Worm (Caenorhabditis elegans) whole organism, young adult: ENCODE measurements around the gene Y54F10AM.11.

Experiments
- C06A6.2 ChIP-seq: fragments of 200-800 bp; sonication (Bioruptor generic); conservative IDR thresholded peaks from 2 replicates; pipeline ENCODE4 v1.3.6; 2022; ENCODE audit warnings: missing genetic modification characterization, missing compliant biosample characterization
- D2030.7 ChIP-seq: fragments of 200-800 bp; sonication (Bioruptor generic); IDR thresholded peaks from 2 replicates; pipeline ENCODE4 v1.3.6; 2022; ENCODE audit warnings: missing genetic modification reagents, missing genetic modification characterization, missing compliant biosample characterization
- F10E7.11 ChIP-seq: sonication (generic microtip); optimal IDR thresholded peaks from 2 replicates; lab custom pipeline; 2017; ENCODE audit warnings: mild to moderate bottlenecking, missing genetic modification characterization, moderate library complexity, missing compliant biosample characterization
- F33H1.4 ChIP-seq: fragments of 200-800 bp; sonication (Bioruptor generic); IDR thresholded peaks from 2 replicates; pipeline ENCODE4 v1.3.6; 2022; ENCODE audit warnings: missing genetic modification reagents, missing genetic modification characterization, missing compliant biosample characterization
- F37B4.10 ChIP-seq: fragments of 200-800 bp; sonication (Bioruptor generic); IDR thresholded peaks from 2 replicates; pipeline ENCODE4 v1.3.6; 2022; ENCODE audit warnings: missing genetic modification characterization, missing compliant biosample characterization
- K11D2.4 ChIP-seq: fragments of 200-800 bp; sonication (Bioruptor generic); IDR thresholded peaks from 2 replicates; pipeline ENCODE4 v1.3.6; 2022; ENCODE audit warnings: missing genetic modification reagents, missing genetic modification characterization, missing compliant biosample characterization
- T07F8.4 ChIP-seq: sonication (generic microtip); optimal IDR thresholded peaks from 2 replicates; lab custom pipeline; 2016; ENCODE audit warnings: mild to moderate bottlenecking, missing genetic modification characterization, moderate library complexity, missing compliant biosample characterization
- Y53G8AR.9 ChIP-seq: fragments of 200-800 bp; sonication (Bioruptor generic); conservative IDR thresholded peaks from 2 replicates; pipeline ENCODE4 v1.3.6; 2022; ENCODE audit warnings: missing genetic modification reagents, missing genetic modification characterization, missing compliant biosample characterization
- Y56A3A.18 ChIP-seq: fragments of 200-800 bp; sonication (Bioruptor generic); IDR thresholded peaks from 2 replicates; pipeline ENCODE4 v1.3.6; 2022; ENCODE audit warnings: missing genetic modification reagents, missing genetic modification characterization, missing compliant biosample characterization
- athp-1 ChIP-seq: sonication (generic microtip); optimal IDR thresholded peaks from 2 replicates; lab custom pipeline; 2017; ENCODE audit warnings: mild to moderate bottlenecking, missing genetic modification characterization, missing compliant biosample characterization
- bed-1 ChIP-seq: fragments of 200-800 bp; sonication (Bioruptor generic); IDR thresholded peaks from 2 replicates; pipeline ENCODE4 v1.3.6; 2022; ENCODE audit warnings: missing genetic modification reagents, missing genetic modification characterization, missing compliant biosample characterization
- bed-2 ChIP-seq: fragments of 200-800 bp; sonication (Bioruptor generic); IDR thresholded peaks from 2 replicates; pipeline ENCODE4 v1.3.6; 2022; ENCODE audit warnings: missing genetic modification reagents, missing genetic modification characterization, missing compliant biosample characterization
- ceh-100 ChIP-seq: fragments of 200-800 bp; sonication (Bioruptor generic); IDR thresholded peaks from 2 replicates; pipeline ENCODE4 v1.3.6; 2022; ENCODE audit warnings: missing genetic modification reagents, missing genetic modification characterization, missing compliant biosample characterization
- ceh-40 ChIP-seq: fragments of 200-800 bp; sonication (Bioruptor generic); IDR thresholded peaks from 2 replicates; pipeline ENCODE4 v1.3.6; 2022; ENCODE audit warnings: missing genetic modification characterization, missing compliant biosample characterization
- chd-7 ChIP-seq: sonication (generic microtip); optimal IDR thresholded peaks from 2 replicates; lab custom pipeline; 2016; ENCODE audit warnings: mild to moderate bottlenecking, missing genetic modification characterization, moderate library complexity, missing compliant biosample characterization
- die-1 ChIP-seq: sonication (generic microtip); optimal IDR thresholded peaks from 2 replicates; lab custom pipeline; 2016; ENCODE audit warnings: missing genotype, mild to moderate bottlenecking, missing genetic modification characterization, missing compliant biosample characterization
- dox-1 ChIP-seq: fragments of 200-800 bp; sonication (Bioruptor generic); IDR thresholded peaks from 2 replicates; pipeline ENCODE4 v1.3.6; 2022; ENCODE audit warnings: missing genetic modification reagents, missing genetic modification characterization, missing compliant biosample characterization
- egl-18 ChIP-seq: fragments of 200-800 bp; sonication (Bioruptor generic); IDR thresholded peaks from 2 replicates; pipeline ENCODE4 v1.3.6; 2022; ENCODE audit warnings: missing genetic modification reagents, missing genetic modification characterization, missing compliant biosample characterization
- gei-17 ChIP-seq: fragments of 200-800 bp; sonication (Bioruptor generic); optimal IDR thresholded peaks from 2 replicates; lab custom pipeline; 2018; ENCODE audit warnings: mild to moderate bottlenecking, missing genetic modification characterization, missing compliant biosample characterization
- hlh-12 ChIP-seq: sonication (generic microtip); optimal IDR thresholded peaks from 2 replicates; lab custom pipeline; 2016; ENCODE audit warnings: missing genetic modification characterization, missing compliant biosample characterization
- hlh-26 ChIP-seq: fragments of 200-800 bp; sonication (Bioruptor generic); conservative IDR thresholded peaks from 2 replicates; pipeline ENCODE4 v1.3.6; 2022; ENCODE audit warnings: missing genetic modification reagents, missing genetic modification characterization, missing compliant biosample characterization
- hmg-1.2 ChIP-seq: fragments of 200-800 bp; sonication (Bioruptor generic); IDR thresholded peaks from 2 replicates; pipeline ENCODE4 v1.3.6; 2022; ENCODE audit warnings: missing genetic modification reagents, missing genetic modification characterization, missing compliant biosample characterization
- hmg-20 ChIP-seq: fragments of 200-800 bp; sonication (Bioruptor generic); IDR thresholded peaks from 2 replicates; pipeline ENCODE4 v1.3.6; 2022; ENCODE audit warnings: missing genetic modification reagents, missing genetic modification characterization, missing compliant biosample characterization
- hrde-1 ChIP-seq: sonication (generic microtip); optimal IDR thresholded peaks from 2 replicates; lab custom pipeline; 2016; ENCODE audit warnings: missing genetic modification characterization, mild to moderate bottlenecking, missing compliant biosample characterization, moderate library complexity, missing genotype, missing genetic modification reagents, borderline replicate concordance
- hsf-1 ChIP-seq: fragments of 200-800 bp; sonication (Bioruptor generic); IDR thresholded peaks from 2 replicates; pipeline ENCODE4 v1.3.6; 2022; ENCODE audit warnings: missing genetic modification reagents, missing genetic modification characterization, missing compliant biosample characterization
- let-526 ChIP-seq: fragments of 200-800 bp; sonication (Bioruptor generic); IDR thresholded peaks from 2 replicates; pipeline ENCODE4 v1.3.6; 2022; ENCODE audit warnings: missing genetic modification reagents, missing genetic modification characterization, missing compliant biosample characterization
- let-607 ChIP-seq, 2 experiments: fragments of 200-800 bp in 1 of 2; sonication (Bioruptor generic) in 1 of 2; sonication (generic microtip) in 1 of 2; optimal IDR thresholded peaks; 2 replicates each; lab custom pipeline; 2016 to 2018; ENCODE audit warnings: mild to moderate bottlenecking in 2 of 2, missing compliant biosample characterization in 2 of 2, missing genetic modification characterization in 2 of 2, moderate library complexity in 2 of 2, missing genotype in 1 of 2
- madf-6 ChIP-seq: fragments of 200-800 bp; sonication (Bioruptor generic); IDR thresholded peaks from 2 replicates; pipeline ENCODE4 v1.3.6; 2022; ENCODE audit warnings: missing genetic modification reagents, missing genetic modification characterization, missing compliant biosample characterization
- madf-8 ChIP-seq: fragments of 200-800 bp; sonication (Bioruptor generic); conservative IDR thresholded peaks from 2 replicates; pipeline ENCODE4 v1.3.6; 2022; ENCODE audit warnings: missing genetic modification reagents, missing genetic modification characterization, missing compliant biosample characterization
- mcd-1 ChIP-seq: fragments of 200-800 bp; sonication (Bioruptor generic); IDR thresholded peaks from 2 replicates; pipeline ENCODE4 v1.3.6; 2022; ENCODE audit warnings: missing genetic modification reagents, missing genetic modification characterization, missing compliant biosample characterization
- nhr-120 ChIP-seq: fragments of 200-800 bp; sonication (Bioruptor generic); IDR thresholded peaks from 2 replicates; pipeline ENCODE4 v1.3.6; 2022; ENCODE audit warnings: missing genetic modification characterization, missing compliant biosample characterization
- nhr-80 ChIP-seq: sonication (generic microtip); optimal IDR thresholded peaks from 2 replicates; lab custom pipeline; 2016; ENCODE audit warnings: missing genetic modification characterization, missing compliant biosample characterization
- nhr-90 ChIP-seq: sonication (generic microtip); optimal IDR thresholded peaks from 2 replicates; lab custom pipeline; 2016; ENCODE audit warnings: missing genotype, mild to moderate bottlenecking, missing genetic modification characterization, missing compliant biosample characterization
- pbrm-1 ChIP-seq: fragments of 200-800 bp; sonication (Bioruptor generic); IDR thresholded peaks from 2 replicates; pipeline ENCODE4 v1.3.6; 2022; ENCODE audit warnings: missing genetic modification reagents, missing genetic modification characterization, missing compliant biosample characterization
- sea-2 ChIP-seq: fragments of 200-800 bp; sonication (Bioruptor generic); IDR thresholded peaks from 2 replicates; pipeline ENCODE4 v1.3.6; 2022; ENCODE audit warnings: missing genetic modification characterization, missing compliant biosample characterization
- snpc-4 ChIP-seq, 5 experiments: fragments of 150-350 bp in 1 of 5; sonication (generic microtip) in 4 of 5; optimal IDR thresholded peaks; 2 replicates each; lab custom pipeline; 2014 to 2018; ENCODE audit warnings: missing genetic modification characterization in 5 of 5, missing biosample characterization in 3 of 5, antibody characterized with exemption in 2 of 5, mild to moderate bottlenecking in 2 of 5, missing compliant biosample characterization in 2 of 5, missing genotype in 2 of 5, moderate library complexity in 2 of 5, missing genetic modification reagents in 1 of 5
- tbp1 ChIP-seq: fragments of 200-800 bp; sonication (Bioruptor generic); optimal IDR thresholded peaks from 2 replicates; lab custom pipeline; 2018; ENCODE audit warnings: mild to moderate bottlenecking, missing genetic modification characterization, missing compliant biosample characterization
- tlf-1 ChIP-seq: fragments of 200-800 bp; sonication (Bioruptor generic); optimal IDR thresholded peaks from 2 replicates; lab custom pipeline; 2018; ENCODE audit warnings: mild to moderate bottlenecking, missing genetic modification characterization, missing compliant biosample characterization
- xnd-1 ChIP-seq: sonication (generic microtip); optimal IDR thresholded peaks from 2 replicates; lab custom pipeline; 2016; ENCODE audit warnings: missing genotype, missing genetic modification reagents, missing genetic modification characterization, missing compliant biosample characterization
- ztf-26 ChIP-seq: sonication (generic microtip); optimal IDR thresholded peaks from 2 replicates; lab custom pipeline; 2017; ENCODE audit warnings: missing genetic modification characterization, missing compliant biosample characterization
- ztf-28 ChIP-seq: fragments of 200-800 bp; sonication (Bioruptor generic); IDR thresholded peaks from 2 replicates; pipeline ENCODE4 v1.3.6; 2022; ENCODE audit warnings: missing genetic modification reagents, missing genetic modification characterization, missing compliant biosample characterization

The Y54F10AM.11 gene

ce11 chrIII:2596984-2597454 lies 33.2 kb upstream of the Y54F10AM.11 start, which contains the start of gene apb-1 (continued):
- TF ChIP-seq bed-1: no peak
- TF ChIP-seq F37B4.10 (GFP tag; lab: Robert Waterston, UW): no peak
- TF ChIP-seq F10E7.11 (tag; lab: Kevin White, UChicago): no peak
- TF ChIP-seq T07F8.4 (tag; lab: Kevin White, UChicago): no peak
- TF ChIP-seq hmg-20 (GFP tag; lab: Robert Waterston, UW): peak; percentile 88
- peak; percentile 11 for TF ChIP-seq snpc-4 (GFP tag; optimal IDR thresholded peaks at IDR 0.05; lab: Kevin White, UChicago)
- peak; percentile 58 to 79 (median 64) for TF ChIP-seq snpc-4 (tag; optimal IDR thresholded peaks at IDR 0.05; lab: Kevin White, UChicago)
- no peak for TF ChIP-seq hrde-1 (tag; lab: Kevin White, UChicago)
- TF ChIP-seq hlh-26 (GFP tag; lab: Robert Waterston, UW): no peak
- peak; percentile 77 for TF ChIP-seq xnd-1 (tag; lab: Kevin White, UChicago)
- TF ChIP-seq ztf-26: peak; percentile 84
- TF ChIP-seq pbrm-1 (GFP tag; lab: Robert Waterston, UW): peak; percentile 82
- peak; percentile 83 for TF ChIP-seq C06A6.2 (GFP tag; lab: Robert Waterston, UW)
- no peak for TF ChIP-seq bed-2
- TF ChIP-seq tbp1: peak; percentile 61
- no peak for TF ChIP-seq chd-7
- no peak for TF ChIP-seq ceh-40 (GFP tag; lab: Robert Waterston, UW)
- TF ChIP-seq egl-18 (GFP tag; lab: Robert Waterston, UW): 0 out of 2 replicates have a peak, but pooled peaks have one; percentile 76
- TF ChIP-seq ceh-100 (GFP tag; lab: Robert Waterston, UW): peak; percentile 69
- TF ChIP-seq nhr-120 (GFP tag; lab: Robert Waterston, UW): no peak
- peak; percentile 83 for TF ChIP-seq athp-1
- TF ChIP-seq sea-2 (GFP tag; lab: Robert Waterston, UW): 0 out of 2 replicates have a peak, but pooled peaks have one; percentile 39
- peak; percentile 70 for TF ChIP-seq madf-8 (GFP tag; lab: Robert Waterston, UW)
- no peak for TF ChIP-seq let-526 (GFP tag; lab: Robert Waterston, UW)
- no peak for TF ChIP-seq hlh-12 (tag; lab: Kevin White, UChicago)
- TF ChIP-seq tlf-1: peak; percentile 79
- no peak for TF ChIP-seq die-1 (tag; lab: Kevin White, UChicago)
- peak; percentile 78 for TF ChIP-seq gei-17 (GFP tag; lab: Kevin White, UChicago)
- TF ChIP-seq nhr-90 (tag; lab: Kevin White, UChicago): no peak
- TF ChIP-seq Y53G8AR.9 (GFP tag; lab: Robert Waterston, UW): peak; percentile 94
- TF ChIP-seq let-607 (tag; optimal IDR thresholded peaks at IDR 0.05; lab: Kevin White, UChicago): peak in 1 of 2 experiments; percentile 73

ce11 chrIII:2586193-2586592 lies 22.4 kb upstream of the Y54F10AM.11 start, which contains the start of gene gpa-17:
Gene gpa-17, plus strand, starts transcription at chrIII:2586555.
- TF ChIP-seq nhr-80 (tag; lab: Kevin White, UChicago): peak; percentile 64
- no peak for TF ChIP-seq Y56A3A.18 (GFP tag; lab: Robert Waterston, UW)

ce11 chrIII:2583302-2583701 lies 19.5 kb upstream of the Y54F10AM.11 start:
- TF ChIP-seq hmg-1.2: 0 out of 2 replicates have a peak, but pooled peaks have one; percentile 6
- TF ChIP-seq F33H1.4: 0 out of 2 replicates have a peak, but pooled peaks have one; percentile 32
- TF ChIP-seq K11D2.4: 0 out of 2 replicates have a peak, but pooled peaks have one; percentile 18
- 0 out of 2 replicates have a peak, but pooled peaks have one; percentile 17 for TF ChIP-seq hsf-1 (GFP tag; lab: Robert Waterston, UW)
- 0 out of 2 replicates have a peak, but pooled peaks have one; percentile 59 for TF ChIP-seq ztf-28 (GFP tag; lab: Robert Waterston, UW)
- TF ChIP-seq D2030.7: peak; percentile 22; the same call in 1 of the 2 replicates
- peak; percentile 85 for TF ChIP-seq madf-6 (GFP tag; lab: Robert Waterston, UW)
- TF ChIP-seq dox-1 (GFP tag; lab: Robert Waterston, UW): peak; percentile 57; the same call in 1 of the 2 replicates
- peak; percentile 71 for TF ChIP-seq madf-8 (GFP tag; lab: Robert Waterston, UW)
- peak; percentile 58 for TF ChIP-seq mcd-1 (GFP tag; lab: Robert Waterston, UW)
- TF ChIP-seq, all 124 proteins: peak for 10; not testable (repeated sequence) for 114
